Fruit fly (Drosophila melanogaster): ENCODE measurements around the gene Cpr72Eb.

dm6 chr3L:16346023-16346422 lies 18.7 kb upstream of the Cpr72Eb start, which contains the start of gene CG33257:
- TF ChIP-seq CG8478 (optimal IDR thresholded peaks at IDR 0.05) (no peak), psq (optimal IDR thresholded peaks at IDR 0.05) (no peak), pan (optimal IDR thresholded peaks at IDR 0.05) (no peak), EcR (GFP tag; optimal IDR thresholded peaks at IDR 0.05) (no peak)
